Fruit fly (Drosophila melanogaster): ENCODE data around the gene CG14315.

DNA sequence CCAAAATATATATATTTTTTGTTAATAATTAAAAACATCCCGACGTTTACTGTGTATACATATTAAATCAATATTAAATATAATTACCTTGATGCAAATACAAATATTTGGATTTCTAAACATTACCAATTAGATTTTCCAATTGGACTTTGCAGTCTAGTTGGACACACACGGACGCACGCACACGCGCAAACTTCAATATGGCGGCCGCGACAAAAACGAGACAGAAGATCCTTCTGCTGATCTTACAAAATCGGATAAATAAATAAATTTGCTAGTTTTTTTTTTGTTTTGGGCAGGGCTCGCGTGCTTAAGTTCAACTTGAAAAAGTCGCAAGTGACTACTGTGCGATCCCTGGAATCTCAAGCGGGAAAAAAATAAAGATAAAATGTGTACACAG is 1.9 kb upstream of the CG14315 start:
- TF ChIP-seq Hnf4 (GFP tag; optimal IDR thresholded peaks at IDR 0.05) = no peak
- no peak for TF ChIP-seq Jra (GFP tag; optimal IDR thresholded peaks at IDR 0.05)
- no peak for TF ChIP-seq sv (GFP tag; optimal IDR thresholded peaks at IDR 0.05)
- TF ChIP-seq jim (GFP tag; optimal IDR thresholded peaks at IDR 0.05) = no peak
- TF ChIP-seq CG9705 (GFP tag; optimal IDR thresholded peaks at IDR 0.05) = no peak
- no peak for TF ChIP-seq h (GFP tag; optimal IDR thresholded peaks at IDR 0.05)
- TF ChIP-seq psq (GFP tag; optimal IDR thresholded peaks at IDR 0.05) = no peak
- TF ChIP-seq Hr78 (GFP tag; optimal IDR thresholded peaks at IDR 0.05) = no peak
- no peak for TF ChIP-seq pan (optimal IDR thresholded peaks at IDR 0.05)
- TF ChIP-seq fru (GFP tag; optimal IDR thresholded peaks at IDR 0.05) = no peak
- no peak for TF ChIP-seq Abd-B (GFP tag; optimal IDR thresholded peaks at IDR 0.05)
- no peak for TF ChIP-seq br (GFP tag; optimal IDR thresholded peaks at IDR 0.05)
- TF ChIP-seq CrebA (GFP tag; optimal IDR thresholded peaks at IDR 0.05; ENCODE audit: borderline replicate concordance) = no peak

Data from whole organism, wandering third instar larva.